Worm (Caenorhabditis elegans): Measurements from ENCODE around the gene DH11.2.

- no peak for TF ChIP-seq zip-8 (tag; optimal IDR thresholded peaks at IDR 0.05)
- no peak for TF ChIP-seq ceh-43 (GFP tag; optimal IDR thresholded peaks at IDR 0.05)
- no peak for TF ChIP-seq unc-39 (tag; optimal IDR thresholded peaks at IDR 0.05)
- TF ChIP-seq nhr-28 (tag; optimal IDR thresholded peaks at IDR 0.05) = no peak
- TF ChIP-seq nhr-12 (tag; optimal IDR thresholded peaks at IDR 0.05) = no peak
- no peak for TF ChIP-seq sem-2 (GFP tag; optimal IDR thresholded peaks at IDR 0.05)
- TF ChIP-seq lin-32 (GFP tag; optimal IDR thresholded peaks at IDR 0.05) = no peak
- TF ChIP-seq mep-1 (tag; optimal IDR thresholded peaks at IDR 0.05) = no peak
- TF ChIP-seq snpc-4 (tag; optimal IDR thresholded peaks at IDR 0.05) = no peak
These were observed 25.7 kb upstream of the DH11.2 start for ce11 chrII:7986928-7987327.
